ENCODE assay signal across 5 fruit fly cellular contexts in the genomic region with DNA sequence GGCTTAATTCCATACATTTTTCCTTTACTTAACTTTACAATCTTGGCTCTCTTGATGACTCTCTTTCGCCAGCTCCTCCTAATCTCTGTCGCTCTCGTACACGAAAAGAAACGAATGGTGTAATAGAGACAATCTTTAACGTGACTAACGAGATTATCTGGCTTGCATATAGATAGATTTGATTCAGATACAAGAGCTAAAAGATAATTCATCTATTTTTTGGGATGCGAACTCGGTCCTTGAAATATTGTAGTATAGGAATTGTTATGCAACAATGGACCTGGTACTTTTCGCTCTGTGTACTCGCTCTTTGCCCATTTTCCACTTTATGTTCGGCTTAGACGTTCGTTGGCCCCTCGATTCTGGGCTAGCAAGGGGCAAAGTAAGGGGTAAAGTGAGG.
TF ChIP-seq lines count a peak whose summit lies in the region.

No protein-coding gene starts in this region.

TF ChIP-seq in whole organism, adult, 20 proteins besides CTCF, POLR2A, EP300 and RAD21 (continued from another document):
- TF ChIP-seq pad (GFP tag; optimal IDR thresholded peaks at IDR 0.05; lab: Kevin White, UChicago) (peak; percentile 83), Mnt (GFP tag; optimal IDR thresholded peaks at IDR 0.05; lab: Kevin White, UChicago) (no peak), CG11617 (GFP tag; optimal IDR thresholded peaks at IDR 0.05; lab: Kevin White, UChicago) (peak; percentile 40)

TF ChIP-seq in whole organism, embryonic, 481 proteins besides CTCF, POLR2A, EP300 and RAD21 (continued from another document and continues in another):
- TF ChIP-seq CG10959 (GFP tag; IDR thresholded peaks at IDR 0.05; lab: Robert Waterston, UW) (no peak), CG9215 (GFP tag; IDR thresholded peaks at IDR 0.05; lab: Robert Waterston, UW) (peak; percentile 61), CG12104 (GFP tag; optimal IDR thresholded peaks at IDR 0.05; lab: Kevin White, UChicago) (peak; percentile 53), C15 (GFP tag; IDR thresholded peaks at IDR 0.05; lab: Robert Waterston, UW) (0 out of 3 replicates have a peak, but pooled peaks have one; percentile 39), h (optimal IDR thresholded peaks at IDR 0.05; lab: Kevin White, UChicago) (no peak), Blimp-1 (GFP tag; optimal IDR thresholded peaks at IDR 0.05; lab: Kevin White, UChicago) (peak; percentile 80), Elba2 (GFP tag; optimal IDR thresholded peaks at IDR 0.05; lab: Kevin White, UChicago) (no peak), p53 (GFP tag; optimal IDR thresholded peaks at IDR 0.05; lab: Kevin White, UChicago) (peak; percentile 33), ro (GFP tag; IDR thresholded peaks at IDR 0.05; lab: Robert Waterston, UW) (no peak), Nf-YA (GFP tag; IDR thresholded peaks at IDR 0.05; lab: Robert Waterston, UW) (peak; percentile 45; the same call in 1 of the 2 replicates), NC2β (GFP tag; optimal IDR thresholded peaks at IDR 0.05; lab: Kevin White, UChicago) (peak; percentile 73), CG8359 (GFP tag; optimal IDR thresholded peaks at IDR 0.05; lab: Kevin White, UChicago; ENCODE audit: borderline replicate concordance) (peak; percentile 57), HmgZ (tag; optimal IDR thresholded peaks at IDR 0.05; lab: Kevin White, UChicago) (peak; percentile 75), Hr78 (GFP tag; optimal IDR thresholded peaks at IDR 0.05; lab: Kevin White, UChicago) (peak in 1 of 2 experiments; percentile 39), pb (GFP tag; optimal IDR thresholded peaks at IDR 0.05; lab: Kevin White, UChicago) (peak; percentile 84), Vsx1 (GFP tag; optimal IDR thresholded peaks at IDR 0.05; lab: Kevin White, UChicago) (peak; percentile 35), salm (tag; optimal IDR thresholded peaks at IDR 0.05; lab: Kevin White, UChicago) (peak; percentile 70), pzg (GFP tag; optimal IDR thresholded peaks at IDR 0.05; lab: Kevin White, UChicago) (no peak), gem (tag; optimal IDR thresholded peaks at IDR 0.05; lab: Kevin White, UChicago) (peak; percentile 88), Ada2b (GFP tag; IDR thresholded peaks at IDR 0.05; lab: Robert Waterston, UW) (peak; percentile 83), zen (tag; optimal IDR thresholded peaks at IDR 0.05; lab: Kevin White, UChicago) (peak; percentile 57), gcm2 (GFP tag; optimal IDR thresholded peaks at IDR 0.05; lab: Kevin White, UChicago) (peak; percentile 54), br (optimal IDR thresholded peaks at IDR 0.05; lab: Kevin White, UChicago) (no peak), sisA (GFP tag; IDR thresholded peaks at IDR 0.05; lab: Robert Waterston, UW) (peak; percentile 71), Scr (GFP tag; IDR thresholded peaks at IDR 0.05; lab: Robert Waterston, UW; ENCODE audit: partially characterized antibody) (no peak), dm (GFP tag; optimal IDR thresholded peaks at IDR 0.05; lab: Kevin White, UChicago) (peak; percentile 50), kay (GFP tag; optimal IDR thresholded peaks at IDR 0.05; lab: Kevin White, UChicago) (peak; percentile 68), tgo (GFP tag; IDR thresholded peaks at IDR 0.05; lab: Robert Waterston, UW) (peak; percentile 79), CG4282 (GFP tag; optimal IDR thresholded peaks at IDR 0.05; lab: Kevin White, UChicago) (peak; percentile 18), CG9797 (GFP tag; optimal IDR thresholded peaks at IDR 0.05; lab: Kevin White, UChicago) (no peak)

TF ChIP-seq in whole organism, prepupa, 60 proteins besides CTCF, POLR2A, EP300 and RAD21 (continued from another document and continues in another):
- TF ChIP-seq dsx (GFP tag; optimal IDR thresholded peaks at IDR 0.05; lab: Kevin White, UChicago; ENCODE audit: poor library complexity, severe bottlenecking): peak; percentile 73
- peak; percentile 76 for TF ChIP-seq CG6792 (GFP tag; optimal IDR thresholded peaks at IDR 0.05; lab: Kevin White, UChicago)
- peak; percentile 62 for TF ChIP-seq CG34406 (GFP tag; optimal IDR thresholded peaks at IDR 0.05; lab: Kevin White, UChicago)
- peak; percentile 90 for TF ChIP-seq Lpt (GFP tag; optimal IDR thresholded peaks at IDR 0.05; lab: Kevin White, UChicago)
- TF ChIP-seq CG15336 (GFP tag; IDR thresholded peaks at IDR 0.05; lab: Robert Waterston, UW): peak; percentile 95
- no peak for TF ChIP-seq Eip93F (GFP tag; optimal IDR thresholded peaks at IDR 0.05; lab: Kevin White, UChicago)
- TF ChIP-seq achi (GFP tag; optimal IDR thresholded peaks at IDR 0.05; lab: Kevin White, UChicago): peak; percentile 81
- no peak for TF ChIP-seq CG6854 (GFP tag; optimal IDR thresholded peaks at IDR 0.05; lab: Kevin White, UChicago)
- peak; percentile 90 for TF ChIP-seq CG6163 (GFP tag; IDR thresholded peaks at IDR 0.05; lab: Robert Waterston, UW)
- TF ChIP-seq fd59A (GFP tag; optimal IDR thresholded peaks at IDR 0.05; lab: Kevin White, UChicago): peak; percentile 71
- peak; percentile 73 for TF ChIP-seq lz (GFP tag; optimal IDR thresholded peaks at IDR 0.05; lab: Kevin White, UChicago)
- peak; percentile 60 for TF ChIP-seq vri (GFP tag; optimal IDR thresholded peaks at IDR 0.05; lab: Kevin White, UChicago)
- peak; percentile 79 for TF ChIP-seq CG10669 (GFP tag; optimal IDR thresholded peaks at IDR 0.05; lab: Kevin White, UChicago)
- peak; percentile 73 for TF ChIP-seq esn (GFP tag; optimal IDR thresholded peaks at IDR 0.05; lab: Kevin White, UChicago)
- peak; percentile 65 for TF ChIP-seq topi (GFP tag; optimal IDR thresholded peaks at IDR 0.05; lab: Kevin White, UChicago)
- TF ChIP-seq CG8632 (GFP tag; optimal IDR thresholded peaks at IDR 0.05; lab: Kevin White, UChicago): peak; percentile 60
- no peak for TF ChIP-seq fd85E (GFP tag; optimal IDR thresholded peaks at IDR 0.05; lab: Kevin White, UChicago)
- peak; percentile 94 for TF ChIP-seq Eip78C (GFP tag; lab: Kevin White, UChicago)
- TF ChIP-seq Ets96B (tag; optimal IDR thresholded peaks at IDR 0.05; lab: Kevin White, UChicago): peak; percentile 78
- peak; percentile 88 for TF ChIP-seq Gug (GFP tag; IDR thresholded peaks at IDR 0.05; lab: Robert Waterston, UW)
- TF ChIP-seq Blimp-1 (GFP tag; optimal IDR thresholded peaks at IDR 0.05; lab: Kevin White, UChicago): no peak
- TF ChIP-seq CG1621 (tag; optimal IDR thresholded peaks at IDR 0.05; lab: Kevin White, UChicago): peak; percentile 78
- peak; percentile 38 for TF ChIP-seq Ets21C (GFP tag; optimal IDR thresholded peaks at IDR 0.05; lab: Kevin White, UChicago)
- peak; percentile 84 for TF ChIP-seq CG3919 (GFP tag; optimal IDR thresholded peaks at IDR 0.05; lab: Kevin White, UChicago)
- TF ChIP-seq CG4318 (GFP tag; optimal IDR thresholded peaks at IDR 0.05; lab: Kevin White, UChicago): peak; percentile 92
- TF ChIP-seq Sox15 (GFP tag; optimal IDR thresholded peaks at IDR 0.05; lab: Kevin White, UChicago): peak; percentile 31
- peak; percentile 65 for TF ChIP-seq CG9139 (GFP tag; optimal IDR thresholded peaks at IDR 0.05; lab: Kevin White, UChicago)
- peak; percentile 79 for TF ChIP-seq acj6 (GFP tag; optimal IDR thresholded peaks at IDR 0.05; lab: Kevin White, UChicago)
- TF ChIP-seq Met (GFP tag; optimal IDR thresholded peaks at IDR 0.05; lab: Kevin White, UChicago): peak; percentile 70
- TF ChIP-seq CG11902 (GFP tag; optimal IDR thresholded peaks at IDR 0.05; lab: Kevin White, UChicago): peak; percentile 40
- TF ChIP-seq CG32006 (GFP tag; optimal IDR thresholded peaks at IDR 0.05; lab: Kevin White, UChicago): peak; percentile 97
- TF ChIP-seq CG3032 (tag; optimal IDR thresholded peaks at IDR 0.05; lab: Kevin White, UChicago): peak; percentile 69

TF ChIP-seq in whole organism, pupa, 21 proteins besides CTCF, POLR2A, EP300 and RAD21 (continued from another document):
- TF ChIP-seq CG12605 (GFP tag; IDR thresholded peaks at IDR 0.05; lab: Robert Waterston, UW) (peak; percentile 86), EcR (GFP tag; optimal IDR thresholded peaks at IDR 0.05; lab: Kevin White, UChicago) (peak; percentile 84)
TF ChIP-seq in whole organism, pupa: peak in this region for 20.

TF ChIP-seq in whole organism, wandering third instar larva, 38 proteins besides CTCF, POLR2A, EP300 and RAD21 (continued from another document):
- TF ChIP-seq Jra (GFP tag; optimal IDR thresholded peaks at IDR 0.05; lab: Kevin White, UChicago): no peak
- no peak for TF ChIP-seq CG9705 (GFP tag; optimal IDR thresholded peaks at IDR 0.05; lab: Kevin White, UChicago)
- no peak for TF ChIP-seq Hr78 (GFP tag; optimal IDR thresholded peaks at IDR 0.05; lab: Kevin White, UChicago)
- no peak for TF ChIP-seq Dfd (GFP tag; optimal IDR thresholded peaks at IDR 0.05; lab: Kevin White, UChicago)
- no peak for TF ChIP-seq CrebA (GFP tag; optimal IDR thresholded peaks at IDR 0.05; lab: Kevin White, UChicago; ENCODE audit: borderline replicate concordance)
- peak; percentile 55 for TF ChIP-seq psq (GFP tag; optimal IDR thresholded peaks at IDR 0.05; lab: Kevin White, UChicago)
- no peak for TF ChIP-seq brk (GFP tag; optimal IDR thresholded peaks at IDR 0.05; lab: Kevin White, UChicago)
- no peak for TF ChIP-seq Vsx2 (GFP tag; optimal IDR thresholded peaks at IDR 0.05; lab: Kevin White, UChicago; ENCODE audit: partially characterized antibody)
- TF ChIP-seq Dif (GFP tag; optimal IDR thresholded peaks at IDR 0.05; lab: Kevin White, UChicago; ENCODE audit: partially characterized antibody): no peak
- no peak for TF ChIP-seq Abd-B (GFP tag; optimal IDR thresholded peaks at IDR 0.05; lab: Kevin White, UChicago)
- peak; percentile 0 for TF ChIP-seq tai (GFP tag; optimal IDR thresholded peaks at IDR 0.05; lab: Kevin White, UChicago)
- TF ChIP-seq br (GFP tag; optimal IDR thresholded peaks at IDR 0.05; lab: Kevin White, UChicago): peak; percentile 40
- TF ChIP-seq GATAd (GFP tag; optimal IDR thresholded peaks at IDR 0.05; lab: Kevin White, UChicago): no peak
- TF ChIP-seq CG32264 (GFP tag; optimal IDR thresholded peaks at IDR 0.05; lab: Kevin White, UChicago): peak; percentile 16
- TF ChIP-seq Hnf4 (GFP tag; optimal IDR thresholded peaks at IDR 0.05; lab: Kevin White, UChicago): no peak
- peak in 1 of 2 experiments; percentile 69 for TF ChIP-seq foxo (GFP tag; optimal IDR thresholded peaks at IDR 0.05; lab: Kevin White, UChicago)
- TF ChIP-seq pan (optimal IDR thresholded peaks at IDR 0.05; lab: Kevin White, UChicago): no peak
